Worm (Caenorhabditis elegans) whole organism, L4 larva: ENCODE results near the gene smc-3.
A peak's percentile ranks its signal among the peaks of the same experiment; 100 is the strongest.

Source experiments
- lin-38 ChIP-seq: fragments of 200-800 bp; sonication (Bioruptor generic); IDR thresholded peaks from 2 replicates; pipeline ENCODE4 v1.3.6; 2022; ENCODE audit warnings: missing genetic modification reagents, missing genetic modification characterization, missing compliant biosample characterization
- nhr-11 ChIP-seq: fragments of 150-350 bp; optimal IDR thresholded peaks from 2 replicates; lab custom pipeline; 2014; ENCODE audit warnings: missing biosample characterization, missing genetic modification characterization

- TF ChIP-seq nhr-11 (tag; lab: Kevin White, UChicago) (no peak), lin-38 (GFP tag; lab: Robert Waterston, UW) (peak; percentile 45)
Observed at ce11 chrIII:11353499-11353898, 62.8 kb downstream of the smc-3 start.
